Worm (Caenorhabditis elegans) whole organism, young adult: Measurements from ENCODE around the gene F52F10.2.

Experiments used
- F23B12.7 ChIP-seq: sonication (generic microtip); optimal IDR thresholded peaks from 2 replicates; lab custom pipeline; 2017; ENCODE audit warnings: missing genetic modification characterization, mild to moderate bottlenecking, missing compliant biosample characterization, antibody characterized with exemption, moderate library complexity; ENCODE audit not compliant: insufficient read depth
- F49E8.2 ChIP-seq: sonication (generic microtip); optimal IDR thresholded peaks from 3 replicates; lab custom pipeline; 2017; ENCODE audit warnings: missing genetic modification characterization, mild to moderate bottlenecking, missing compliant biosample characterization, antibody characterized with exemption, moderate library complexity; ENCODE audit not compliant: insufficient read depth
- ZK185.1 ChIP-seq: sonication (generic microtip); optimal IDR thresholded peaks from 2 replicates; lab custom pipeline; 2016; ENCODE audit warnings: mild to moderate bottlenecking, missing genetic modification characterization, missing compliant biosample characterization; ENCODE audit not compliant: poor library complexity, severe bottlenecking
- dpl-1 ChIP-seq: fragments of 150-350 bp; optimal IDR thresholded peaks from 2 replicates; lab custom pipeline; 2014; ENCODE audit warnings: missing biosample characterization, missing genetic modification reagents, missing genetic modification characterization
- hlh-26 ChIP-seq: fragments of 200-800 bp; sonication (Bioruptor generic); conservative IDR thresholded peaks from 2 replicates; pipeline ENCODE4 v1.3.6; 2022; ENCODE audit warnings: missing genetic modification reagents, missing genetic modification characterization, missing compliant biosample characterization
- lir-1 ChIP-seq: fragments of 200-800 bp; sonication (Bioruptor generic); conservative IDR thresholded peaks from 2 replicates; pipeline ENCODE4 v1.3.6; 2022; ENCODE audit warnings: missing genetic modification reagents, missing genetic modification characterization, missing compliant biosample characterization
- mcd-1 ChIP-seq: fragments of 200-800 bp; sonication (Bioruptor generic); IDR thresholded peaks from 2 replicates; pipeline ENCODE4 v1.3.6; 2022; ENCODE audit warnings: missing genetic modification reagents, missing genetic modification characterization, missing compliant biosample characterization
- nfya-1 ChIP-seq: sonication (generic microtip); optimal IDR thresholded peaks from 2 replicates; lab custom pipeline; 2017; ENCODE audit warnings: antibody characterized with exemption, missing compliant biosample characterization, missing genetic modification characterization, borderline replicate concordance; ENCODE audit not compliant: insufficient read depth
- nhr-120 ChIP-seq: fragments of 200-800 bp; sonication (Bioruptor generic); IDR thresholded peaks from 2 replicates; pipeline ENCODE4 v1.3.6; 2022; ENCODE audit warnings: missing genetic modification characterization, missing compliant biosample characterization
- repo-1 ChIP-seq: sonication (generic microtip); optimal IDR thresholded peaks from 2 replicates; lab custom pipeline; 2017; ENCODE audit warnings: mild to moderate bottlenecking, missing genetic modification characterization, missing compliant biosample characterization
- snpc-4 ChIP-seq, 5 experiments: fragments of 150-350 bp in 1 of 5; sonication (generic microtip) in 4 of 5; optimal IDR thresholded peaks; 2 replicates each; lab custom pipeline; 2014 to 2018; ENCODE audit warnings: missing genetic modification characterization in 5 of 5, missing biosample characterization in 3 of 5, antibody characterized with exemption in 2 of 5, mild to moderate bottlenecking in 2 of 5, missing compliant biosample characterization in 2 of 5, missing genotype in 2 of 5, moderate library complexity in 2 of 5, missing genetic modification reagents in 1 of 5
- unc-62 ChIP-seq: fragments of 150-350 bp; optimal IDR thresholded peaks from 2 replicates; lab custom pipeline; 2014; ENCODE audit warnings: missing biosample characterization, missing genetic modification reagents, missing genetic modification characterization

DNA sequence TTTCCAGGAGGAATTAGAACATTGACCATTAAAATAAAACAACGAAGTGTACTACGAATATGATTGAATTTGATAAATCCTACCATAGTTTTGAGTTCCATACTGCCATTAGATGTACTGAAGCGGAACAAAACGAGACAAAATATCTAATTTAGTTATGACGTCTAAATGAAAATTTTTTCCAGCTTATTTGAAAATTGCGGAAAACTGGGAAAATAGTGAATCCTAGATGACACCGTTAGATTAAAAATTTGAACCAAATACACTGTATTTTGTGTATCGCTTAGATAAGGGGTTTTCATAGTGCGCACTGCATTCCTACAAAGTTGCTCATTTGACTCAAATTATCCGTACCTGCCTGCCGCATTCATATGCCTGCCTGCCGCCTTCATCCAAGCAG, 16.8 kb upstream of the F52F10.2 start, which contains the start of gene K02H11.4:
- TF ChIP-seq F23B12.7 (tag; lab: Kevin White, UChicago) (no peak), snpc-4 (GFP tag; optimal IDR thresholded peaks at IDR 0.05; lab: Kevin White, UChicago) (no peak), snpc-4 (tag; optimal IDR thresholded peaks at IDR 0.05; lab: Kevin White, UChicago) (no peak), lir-1 (no peak), ZK185.1 (no peak), mcd-1 (GFP tag; lab: Robert Waterston, UW) (no peak), nhr-120 (GFP tag; lab: Robert Waterston, UW) (no peak), hlh-26 (no peak), dpl-1 (GFP tag; lab: Kevin White, UChicago) (no peak), F49E8.2 (tag; lab: Kevin White, UChicago) (no peak), nfya-1 (no peak), unc-62 (no peak), repo-1 (tag; lab: Kevin White, UChicago) (no peak)
